Worm (Caenorhabditis elegans): ENCODE measurements around the gene Y55F3AM.5.

DNA sequence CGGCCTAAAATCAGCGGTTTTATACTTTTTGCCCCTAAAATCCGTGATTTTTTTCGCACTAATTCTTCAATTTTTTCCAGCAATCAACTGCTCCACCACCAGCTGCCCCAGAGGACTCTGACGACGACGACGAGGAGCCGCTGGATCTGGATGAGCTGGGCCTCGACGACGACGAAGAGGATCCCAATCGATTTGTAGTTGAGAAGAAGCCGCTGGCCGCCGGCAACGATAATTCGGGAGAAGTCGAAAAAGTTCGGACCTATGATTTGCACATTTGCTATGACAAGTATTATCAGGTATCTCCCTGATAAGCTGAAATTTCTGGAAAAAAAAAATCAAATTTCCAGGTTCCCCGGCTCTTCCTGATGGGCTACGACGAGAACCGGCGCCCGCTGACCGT, 12.8 kb downstream of the Y55F3AM.5 start:
- no peak for TF ChIP-seq F22D6.2 (tag; optimal IDR thresholded peaks at IDR 0.05)
- TF ChIP-seq snpc-1.3 (tag; optimal IDR thresholded peaks at IDR 0.05; ENCODE audit: insufficient read depth): no peak
- no peak for TF ChIP-seq sea-2 (GFP tag; IDR thresholded peaks at IDR 0.05)
- TF ChIP-seq pha-4 (tag; optimal IDR thresholded peaks at IDR 0.05): no peak
- TF ChIP-seq lsl-1 (GFP tag; optimal IDR thresholded peaks at IDR 0.05): no peak
- TF ChIP-seq ceh-91 (GFP tag; IDR thresholded peaks at IDR 0.05): no peak
- no peak for TF ChIP-seq dox-1 (GFP tag; IDR thresholded peaks at IDR 0.05)

Measured in whole organism, young adult.